Worm (Caenorhabditis elegans) whole organism, L1 larva: Measurements from ENCODE around the gene pqn-54.

Source experiments
- ces-1 ChIP-seq: fragments of 150-350 bp; optimal IDR thresholded peaks from 2 replicates; lab custom pipeline; 2014; ENCODE audit warnings: missing biosample characterization, missing genetic modification reagents, missing genetic modification characterization
- grh-1 ChIP-seq: fragments of 200-800 bp; sonication (Bioruptor generic); IDR thresholded peaks from 2 replicates; pipeline ENCODE4 v1.3.6; 2022; ENCODE audit warnings: missing genetic modification reagents, missing genetic modification characterization, missing compliant biosample characterization

ce11 chrV:1423338-1423737 lies 41.5 kb upstream of the pqn-54 start:
- TF ChIP-seq grh-1 (GFP tag; lab: Robert Waterston, UW) = no peak
- no peak for TF ChIP-seq ces-1
